Worm (Caenorhabditis elegans): Measurements from ENCODE around the gene F42A9.3.

DNA sequence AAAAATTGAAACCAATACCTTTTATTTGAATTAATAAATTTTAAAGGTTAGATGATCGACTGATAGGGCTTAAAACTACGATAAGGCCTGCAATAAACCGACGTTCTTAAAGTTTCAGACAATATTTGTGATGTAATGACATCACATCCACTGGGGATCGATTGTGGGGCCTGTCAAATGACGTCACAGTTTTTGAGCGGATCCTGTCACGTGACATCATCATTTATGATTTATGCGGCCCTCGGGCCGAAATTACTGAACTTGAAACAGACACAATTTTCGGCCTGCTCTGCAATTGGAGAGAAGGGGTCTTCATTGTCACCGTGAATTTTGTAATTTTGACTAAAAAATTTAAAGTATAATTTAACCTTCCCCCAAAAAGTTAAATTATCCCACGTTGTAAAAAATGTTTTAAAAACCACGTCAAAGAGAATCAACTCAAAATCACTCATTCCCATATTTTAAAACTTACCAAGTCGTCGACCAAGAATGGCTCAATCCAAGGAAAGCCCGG, 37.1 kb downstream of the F42A9.3 start, which contains the start of gene C49C8.1:
- TF ChIP-seq arid-1 (GFP tag; conservative IDR thresholded peaks at IDR 0.05) (no peak), unc-62 (GFP tag; optimal IDR thresholded peaks at IDR 0.05 in 1 of 2) (no peak), unc-62 (tag; optimal IDR thresholded peaks at IDR 0.05) (no peak), snpc-4 (tag; optimal IDR thresholded peaks at IDR 0.05) (no peak), lsy-2 (tag; optimal IDR thresholded peaks at IDR 0.05) (no peak), unc-39 (tag; optimal IDR thresholded peaks at IDR 0.05) (no peak), fkh-10 (GFP tag; optimal IDR thresholded peaks at IDR 0.05) (no peak), lin-1 (GFP tag; IDR thresholded peaks at IDR 0.05) (no peak), F44E2.7 (GFP tag; IDR thresholded peaks at IDR 0.05) (no peak), ceh-28 (tag; optimal IDR thresholded peaks at IDR 0.05) (no peak), nhr-25 (tag; optimal IDR thresholded peaks at IDR 0.05; ENCODE audit: borderline replicate concordance, insufficient read depth) (no peak), ZK546.5 (tag; optimal IDR thresholded peaks at IDR 0.05) (no peak), fos-1 (tag; optimal IDR thresholded peaks at IDR 0.05) (no peak), dve-1 (tag; optimal IDR thresholded peaks at IDR 0.05; ENCODE audit: insufficient read depth) (no peak)
